Worm (Caenorhabditis elegans) whole organism, young adult: ENCODE data around the gene B0218.5.

ENCODE experiments used
- F49E8.2 ChIP-seq: sonication (generic microtip); optimal IDR thresholded peaks from 3 replicates; lab custom pipeline; 2017; ENCODE audit warnings: missing genetic modification characterization, mild to moderate bottlenecking, missing compliant biosample characterization, antibody characterized with exemption, moderate library complexity; ENCODE audit not compliant: insufficient read depth
- cebp-2 ChIP-seq: fragments of 200-800 bp; sonication (Bioruptor generic); IDR thresholded peaks from 2 replicates; pipeline ENCODE4 v1.3.6; 2022; ENCODE audit warnings: missing genetic modification characterization, missing compliant biosample characterization
- chd-7 ChIP-seq: sonication (generic microtip); optimal IDR thresholded peaks from 2 replicates; lab custom pipeline; 2016; ENCODE audit warnings: mild to moderate bottlenecking, missing genetic modification characterization, moderate library complexity, missing compliant biosample characterization
- sdz-38 ChIP-seq: sonication (generic microtip); optimal IDR thresholded peaks from 2 replicates; lab custom pipeline; 2016; ENCODE audit warnings: missing genotype, missing genetic modification characterization, missing compliant biosample characterization

DNA sequence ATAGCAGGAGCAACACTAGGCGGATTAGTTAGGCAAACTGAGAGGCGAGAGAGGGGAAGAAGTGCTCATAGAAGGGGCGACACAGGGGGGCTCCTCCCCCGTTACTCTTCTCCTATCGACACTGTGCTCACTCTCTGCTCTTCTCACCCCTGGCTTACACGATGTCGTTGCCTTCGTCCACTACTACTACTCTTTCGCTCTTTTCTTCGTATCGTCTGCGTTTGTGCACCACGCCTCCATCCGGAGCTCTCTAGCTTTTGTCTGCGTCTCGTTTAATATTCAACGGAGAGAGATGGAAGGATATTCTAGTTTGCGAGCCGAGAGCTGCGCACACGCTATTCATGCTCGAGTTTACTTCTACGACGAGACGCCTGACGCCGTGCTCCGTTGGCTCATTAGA is 26.3 kb upstream of the B0218.5 start:
- TF ChIP-seq sdz-38 (tag; lab: Kevin White, UChicago), result no peak
- no peak for TF ChIP-seq F49E8.2
- TF ChIP-seq cebp-2 (GFP tag; lab: Robert Waterston, UW), result no peak
- TF ChIP-seq chd-7, result peak; percentile 15
